Fruit fly (Drosophila melanogaster): ENCODE data around the gene Tom70.

Gene Tom70

dm6 chr2L:12026458-12027431 lies 11.6 kb downstream of the Tom70 start (continued):
- TF ChIP-seq CG8119 (GFP tag; IDR thresholded peaks at IDR 0.05) (peak; percentile 69; the same call in 2 of the 3 replicates), Blimp-1 (GFP tag; optimal IDR thresholded peaks at IDR 0.05) (peak; percentile 58), fkh (GFP tag; optimal IDR thresholded peaks at IDR 0.05) (no peak), CG31627 (GFP tag; optimal IDR thresholded peaks at IDR 0.05) (peak; percentile 74), topi (GFP tag; optimal IDR thresholded peaks at IDR 0.05) (peak; percentile 75), lz (GFP tag; optimal IDR thresholded peaks at IDR 0.05) (peak; percentile 75), Lpt (GFP tag; optimal IDR thresholded peaks at IDR 0.05) (no peak), CG4318 (GFP tag; optimal IDR thresholded peaks at IDR 0.05) (peak; percentile 84), Met (GFP tag; optimal IDR thresholded peaks at IDR 0.05) (peak; percentile 64), OdsH (GFP tag; optimal IDR thresholded peaks at IDR 0.05) (peak; percentile 72), Sox14 (GFP tag; optimal IDR thresholded peaks at IDR 0.05) (peak; percentile 68), CG11902 (GFP tag; optimal IDR thresholded peaks at IDR 0.05) (peak; percentile 65), svp (GFP tag) (peak; percentile 87), pdm3 (GFP tag; optimal IDR thresholded peaks at IDR 0.05) (peak; percentile 71), CG8632 (GFP tag; optimal IDR thresholded peaks at IDR 0.05) (peak; percentile 80), eg (GFP tag; IDR thresholded peaks at IDR 0.05) (peak; percentile 91), CG9139 (GFP tag; optimal IDR thresholded peaks at IDR 0.05) (peak; percentile 91), CG10669 (GFP tag; optimal IDR thresholded peaks at IDR 0.05) (peak; percentile 70), CG6792 (GFP tag; optimal IDR thresholded peaks at IDR 0.05) (peak; percentile 68), spab (GFP tag; optimal IDR thresholded peaks at IDR 0.05) (peak; percentile 75), CG34406 (GFP tag; optimal IDR thresholded peaks at IDR 0.05) (peak; percentile 84), CG11294 (GFP tag; IDR thresholded peaks at IDR 0.05) (peak; percentile 43), Ets96B (tag; optimal IDR thresholded peaks at IDR 0.05) (peak; percentile 77), ss (GFP tag; optimal IDR thresholded peaks at IDR 0.05) (peak; percentile 91 to 92), CG32006 (GFP tag; optimal IDR thresholded peaks at IDR 0.05) (peak; percentile 92), CG3032 (tag; optimal IDR thresholded peaks at IDR 0.05) (peak; percentile 78), Ets21C (GFP tag; optimal IDR thresholded peaks at IDR 0.05) (peak; percentile 62), fd59A (GFP tag; optimal IDR thresholded peaks at IDR 0.05) (peak; percentile 71), CG8319 (GFP tag; optimal IDR thresholded peaks at IDR 0.05) (peak; percentile 50), CG1621 (tag; optimal IDR thresholded peaks at IDR 0.05) (peak; percentile 46), cyc (GFP tag; optimal IDR thresholded peaks at IDR 0.05) (peak; percentile 40), Sox15 (GFP tag; optimal IDR thresholded peaks at IDR 0.05) (peak; percentile 73), dac (GFP tag; optimal IDR thresholded peaks at IDR 0.05) (no peak), achi (GFP tag; optimal IDR thresholded peaks at IDR 0.05) (peak; percentile 75), Hr38 (GFP tag; optimal IDR thresholded peaks at IDR 0.05) (no peak), fd85E (GFP tag; optimal IDR thresholded peaks at IDR 0.05) (no peak), dsx (GFP tag; optimal IDR thresholded peaks at IDR 0.05; ENCODE audit: poor library complexity, severe bottlenecking) (peak; percentile 79), Eip93F (GFP tag; optimal IDR thresholded peaks at IDR 0.05) (peak; percentile 29), CG16779 (tag; optimal IDR thresholded peaks at IDR 0.05) (peak; percentile 67), CG6854 (GFP tag; optimal IDR thresholded peaks at IDR 0.05) (peak; percentile 65), acj6 (GFP tag; optimal IDR thresholded peaks at IDR 0.05) (peak; percentile 79), Hr4 (GFP tag; optimal IDR thresholded peaks at IDR 0.05) (peak; percentile 50), CG6808 (GFP tag; optimal IDR thresholded peaks at IDR 0.05) (peak; percentile 85)

Data from whole organism, prepupa.